Worm (Caenorhabditis elegans) whole organism, late embryonic: Measurements from ENCODE around the gene str-38.

ENCODE experiments used
- C08G9.2 ChIP-seq: sonication (generic microtip); optimal IDR thresholded peaks from 2 replicates; lab custom pipeline; 2016; ENCODE audit warnings: mild to moderate bottlenecking, missing genetic modification characterization, moderate library complexity, missing compliant biosample characterization
- C38D4.7 ChIP-seq: fragments of 200-800 bp; sonication (Bioruptor generic); optimal IDR thresholded peaks from 2 replicates; lab custom pipeline; 2018; ENCODE audit warnings: mild to moderate bottlenecking, missing genetic modification characterization, moderate library complexity, missing compliant biosample characterization
- ama-1 ChIP-seq: fragments of 150-350 bp; optimal IDR thresholded peaks from 2 replicates; lab custom pipeline; 2014
- ceh-34 ChIP-seq: sonication (generic microtip); optimal IDR thresholded peaks from 2 replicates; lab custom pipeline; 2016; ENCODE audit warnings: mild to moderate bottlenecking, missing genetic modification characterization, missing compliant biosample characterization
- ceh-48 ChIP-seq: sonication (generic microtip); optimal IDR thresholded peaks from 2 replicates; lab custom pipeline; 2016; ENCODE audit warnings: missing genetic modification characterization, inconsistent platforms, missing compliant biosample characterization
- ceh-6 ChIP-seq: fragments of 200-800 bp; sonication (Bioruptor generic); optimal IDR thresholded peaks from 2 replicates; lab custom pipeline; 2018; ENCODE audit warnings: mild to moderate bottlenecking, missing genetic modification characterization, missing compliant biosample characterization
- hlh-13 ChIP-seq: fragments of 200-800 bp; sonication (Bioruptor generic); optimal IDR thresholded peaks from 2 replicates; lab custom pipeline; 2018; ENCODE audit warnings: mild to moderate bottlenecking, missing genetic modification characterization, missing compliant biosample characterization
- pha-4 ChIP-seq: fragments of 150-350 bp; optimal IDR thresholded peaks from 2 replicates; lab custom pipeline; 2018; ENCODE audit warnings: missing biosample characterization, missing genetic modification reagents, missing genetic modification characterization

DNA sequence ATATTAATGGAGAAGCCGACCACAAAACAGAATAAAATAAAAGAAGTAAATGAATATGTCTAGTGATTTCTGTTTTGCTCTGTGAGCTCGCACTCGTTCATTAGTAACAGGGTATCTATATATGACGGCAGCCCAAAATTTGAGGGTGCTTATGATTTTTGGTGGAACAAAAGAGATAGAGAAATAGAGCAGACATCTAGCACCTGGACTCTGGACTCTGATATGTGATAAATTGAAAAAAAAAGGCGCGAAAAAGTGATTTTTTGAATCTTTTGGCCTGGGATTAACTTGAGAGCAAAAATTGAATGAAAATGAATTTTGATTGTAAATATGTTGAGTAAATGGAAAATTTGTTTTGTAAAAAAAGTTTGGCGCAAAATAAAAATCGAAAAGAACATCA is 44.5 kb upstream of the str-38 start, which contains the start of gene nhr-283:
- TF ChIP-seq ceh-34 = no peak
- TF ChIP-seq hlh-13 (GFP tag; lab: Kevin White, UChicago) = no peak
- no peak for TF ChIP-seq C38D4.7 (GFP tag; lab: Kevin White, UChicago)
- no peak for TF ChIP-seq pha-4
- no peak for TF ChIP-seq ama-1 (lab: Kevin White, UChicago)
- TF ChIP-seq ceh-6 (GFP tag; lab: Kevin White, UChicago) = no peak
- TF ChIP-seq C08G9.2 (tag; lab: Kevin White, UChicago) = no peak
- TF ChIP-seq ceh-48 (tag; lab: Kevin White, UChicago) = no peak
